Fruit fly (Drosophila melanogaster) S2 (cell line): Measurements from ENCODE around the gene CG6163.

ENCODE experiments used
- CG8478 ChIP-seq: fragments of >200 bp; optimal IDR thresholded peaks from 2 replicates; lab custom pipeline; 2018
- CTCF ChIP-seq, 2 experiments: fragments of >200 bp; optimal IDR thresholded peaks; 2 replicates each; lab custom pipeline; 2018

Gene CG6163

DNA sequence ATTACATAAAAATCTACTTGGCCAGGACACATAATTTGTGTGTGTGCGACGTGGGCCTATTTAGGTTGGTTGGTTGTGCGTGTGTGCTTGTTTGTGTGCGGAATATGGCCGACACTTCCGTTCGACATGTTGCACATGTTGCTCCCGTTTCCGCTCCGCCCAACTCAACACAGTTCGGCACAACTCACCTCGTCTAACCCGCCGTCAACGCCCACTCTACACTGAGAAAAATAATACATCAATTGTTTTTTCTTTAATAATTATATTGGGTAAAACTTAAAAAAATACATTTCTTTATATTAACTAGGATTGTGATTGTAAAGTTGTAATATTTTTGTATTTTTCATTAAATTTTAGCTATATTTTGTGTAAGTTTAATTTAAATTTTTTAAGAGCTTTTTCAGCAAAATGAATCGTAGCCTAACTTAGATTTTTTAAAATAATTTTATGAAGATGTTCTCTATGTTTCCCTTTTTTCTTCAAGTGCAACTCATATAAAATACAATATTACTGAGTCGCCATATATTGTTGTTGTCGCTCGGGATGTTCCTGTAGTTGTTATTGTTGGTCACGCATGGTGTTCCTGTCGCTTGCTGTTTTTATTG, 33.9 kb upstream of the CG6163 start:
- TF ChIP-seq CTCF (optimal IDR thresholded peaks at IDR 0.05; lab: Kevin White, UChicago) (no peak), CG8478 (lab: Kevin White, UChicago) (no peak)

DNA sequence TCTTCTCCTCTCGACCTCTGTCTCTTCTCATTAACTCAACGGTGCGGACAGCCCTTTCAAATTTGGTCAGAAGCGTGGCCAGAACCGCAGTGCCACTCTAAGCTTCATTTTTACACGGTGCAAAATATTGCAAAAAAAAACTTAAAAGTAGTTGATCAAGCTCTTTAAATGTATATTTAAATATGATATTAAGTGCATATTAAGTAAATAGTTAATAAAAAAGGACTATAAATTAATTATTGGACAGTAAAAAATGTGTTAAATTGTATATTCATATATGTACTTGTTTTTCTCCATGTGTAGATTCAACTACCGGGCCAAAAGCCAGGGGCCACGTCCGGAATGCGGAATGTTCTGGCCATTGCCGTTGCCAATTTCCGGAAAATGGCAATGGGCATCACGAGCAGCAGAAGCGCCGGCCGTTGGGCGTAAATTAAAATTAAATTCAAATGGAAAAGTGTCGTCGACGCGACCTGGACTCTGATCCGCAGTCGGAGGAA, 32.5 kb upstream of the CG6163 start, which contains the start of gene CG44362:
CG44362 (plus strand) TSS at position 450 of the 500 bp plus-strand sequence.
- no peak for TF ChIP-seq CG8478 (lab: Kevin White, UChicago)
- no peak for TF ChIP-seq CTCF (optimal IDR thresholded peaks at IDR 0.05; lab: Kevin White, UChicago)

DNA sequence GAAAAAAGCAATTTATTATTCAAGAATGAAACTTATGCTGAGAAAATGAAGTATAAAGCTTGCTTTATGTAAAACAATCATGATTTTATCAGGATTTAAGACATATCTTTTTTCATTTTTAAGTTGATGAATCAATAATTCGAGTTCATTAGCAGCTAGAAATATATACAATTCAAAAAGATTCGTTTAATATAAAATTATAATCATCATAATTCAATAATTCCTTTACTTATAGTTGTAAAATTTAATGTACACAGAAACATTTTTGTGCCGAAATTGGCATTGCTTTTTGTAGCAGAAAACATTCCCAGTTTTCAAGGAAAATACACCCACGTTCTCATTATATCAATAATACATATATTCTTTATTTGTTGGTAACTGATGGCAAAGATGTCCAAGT, 29.7 kb upstream of the CG6163 start, which contains the start of gene CG11726:
CG11726 (plus strand) TSS at position 301 of the 400 bp plus-strand sequence.
- TF ChIP-seq CTCF (optimal IDR thresholded peaks at IDR 0.05; lab: Kevin White, UChicago) = no peak
- TF ChIP-seq CG8478 (lab: Kevin White, UChicago) = no peak

DNA sequence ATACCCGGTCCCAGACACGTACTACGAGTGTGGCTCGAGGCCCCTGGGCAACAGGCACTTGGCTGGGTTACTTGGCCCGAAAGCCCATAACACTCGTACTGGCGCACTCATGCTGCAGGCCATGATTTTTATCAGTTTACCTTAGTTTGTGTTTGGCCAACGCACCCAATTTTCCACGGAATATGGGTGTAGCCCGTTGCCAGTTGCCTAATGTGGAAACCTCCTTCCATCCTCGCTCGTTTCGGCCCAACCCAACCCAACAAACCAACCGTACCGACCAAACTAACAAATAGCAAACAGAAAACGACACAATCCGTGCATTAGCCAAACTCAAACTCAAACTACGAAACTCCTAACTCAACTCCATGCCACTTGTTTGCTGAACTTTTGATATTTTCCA, 29.1 kb upstream of the CG6163 start:
- TF ChIP-seq CG8478 (lab: Kevin White, UChicago) (no peak), CTCF (optimal IDR thresholded peaks at IDR 0.05; lab: Kevin White, UChicago) (no peak)

DNA sequence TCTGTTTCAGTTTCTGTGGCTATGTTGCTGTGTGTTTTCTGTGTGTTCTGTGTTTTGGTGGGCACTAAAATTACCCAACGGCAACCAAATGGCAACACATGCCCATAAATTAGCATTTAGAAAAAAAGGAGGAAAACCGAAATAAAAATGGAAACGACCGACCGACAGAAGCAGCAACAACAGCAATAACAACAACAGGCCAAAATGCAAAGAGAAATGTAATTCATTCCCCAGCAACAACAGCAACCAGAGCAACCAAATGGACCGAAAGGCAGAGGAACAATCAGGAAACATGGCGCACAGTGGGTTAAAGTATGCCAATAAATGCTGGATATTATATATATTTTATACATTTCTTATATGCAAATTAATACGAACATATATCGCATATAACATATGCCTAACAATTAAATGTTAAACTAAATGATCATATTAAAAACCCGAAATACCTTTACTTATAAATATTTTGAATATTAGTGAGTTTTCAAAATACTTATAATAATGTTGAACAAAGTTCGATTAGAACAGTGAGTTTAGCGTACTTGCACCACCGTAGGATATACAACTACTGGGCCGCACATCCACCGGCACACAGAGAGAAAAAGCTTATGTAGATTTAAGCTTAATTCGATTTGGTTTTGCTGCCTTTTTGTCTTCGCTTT, 24.4 kb upstream of the CG6163 start:
- TF ChIP-seq CG8478 (lab: Kevin White, UChicago) (no peak), CTCF (optimal IDR thresholded peaks at IDR 0.05; lab: Kevin White, UChicago) (no peak)

DNA sequence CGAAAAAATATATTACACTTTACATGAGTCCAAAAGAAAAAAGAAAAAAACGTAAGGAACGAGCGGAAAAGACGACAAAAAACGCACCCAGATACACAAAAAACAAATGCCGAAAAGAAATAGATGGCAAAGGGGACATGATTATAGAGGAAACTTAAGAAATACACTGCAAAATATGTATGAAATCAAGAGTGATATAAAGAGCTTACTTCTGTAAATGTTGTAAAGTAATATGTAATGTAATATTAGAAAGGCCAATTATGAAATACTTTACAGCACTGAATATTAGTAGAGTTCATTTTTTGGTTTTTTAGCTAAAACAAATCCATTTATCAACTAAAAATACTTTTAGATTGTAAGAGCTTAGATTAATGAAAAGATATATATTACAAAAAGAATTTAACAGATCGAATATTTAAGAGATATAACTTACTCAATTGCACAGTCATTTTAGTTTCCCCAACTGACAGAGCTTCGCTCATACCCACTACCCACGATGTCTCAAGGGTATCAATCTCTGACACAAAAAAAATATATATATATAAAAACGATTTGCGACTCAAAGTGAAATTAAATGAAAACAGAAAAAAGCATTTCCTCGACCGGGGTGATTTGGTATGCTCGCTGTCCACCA, 20.3 kb upstream of the CG6163 start:
- TF ChIP-seq CTCF (optimal IDR thresholded peaks at IDR 0.05; lab: Kevin White, UChicago) (no peak), CG8478 (lab: Kevin White, UChicago) (no peak)

DNA sequence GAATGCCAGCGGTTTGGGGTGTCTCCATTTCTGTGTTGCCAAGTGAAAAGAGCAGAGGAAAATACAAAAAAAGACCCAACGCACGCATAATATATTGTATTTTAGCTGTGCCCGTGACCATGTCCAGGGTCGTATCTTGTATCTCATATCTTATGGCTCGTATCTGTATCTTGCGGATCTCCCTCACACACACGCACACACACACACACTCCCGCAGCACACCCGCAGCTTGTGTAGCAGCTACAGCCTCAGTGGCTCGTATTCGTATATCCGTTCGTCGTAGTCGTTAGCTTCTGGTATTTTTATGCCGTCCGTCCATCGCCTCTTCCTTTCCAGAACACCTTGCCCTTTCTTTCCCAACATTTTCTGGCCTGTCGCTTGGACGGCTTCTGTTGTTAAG, 19.5 kb upstream of the CG6163 start:
- no peak for TF ChIP-seq CG8478 (lab: Kevin White, UChicago)
- TF ChIP-seq CTCF (optimal IDR thresholded peaks at IDR 0.05; lab: Kevin White, UChicago) = no peak

DNA sequence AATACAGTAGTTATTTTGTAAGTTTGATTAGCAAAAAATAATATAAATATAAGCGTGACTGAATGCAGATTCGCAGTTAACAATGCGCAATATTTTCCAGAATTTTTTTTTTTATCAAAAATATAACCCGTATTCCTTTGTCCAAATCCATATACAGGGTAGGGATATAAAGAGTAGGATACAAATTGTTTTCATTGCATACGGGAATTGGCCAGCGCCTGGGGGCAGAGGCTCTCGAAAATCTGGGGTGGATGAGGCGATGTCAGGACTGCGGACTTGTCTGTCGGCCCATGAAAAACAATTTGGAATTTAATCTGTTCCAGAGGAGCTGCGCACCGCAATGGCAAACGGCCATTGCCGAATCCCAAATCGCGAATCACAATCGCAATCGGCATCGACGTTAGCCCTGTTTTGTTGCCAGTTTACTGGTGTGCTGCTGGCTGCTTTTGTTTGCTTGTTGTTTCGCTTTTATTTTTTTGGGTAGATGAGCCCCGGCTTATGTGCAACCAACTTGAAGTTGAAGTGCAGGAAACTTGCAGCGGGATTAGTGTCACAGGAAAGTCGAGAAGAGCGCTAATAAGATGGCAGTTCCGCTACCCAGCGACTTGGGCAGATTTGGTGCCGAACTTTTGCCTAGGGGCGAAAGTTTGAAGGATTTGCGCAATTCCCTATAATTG, 18.2 kb upstream of the CG6163 start:
- TF ChIP-seq CTCF (optimal IDR thresholded peaks at IDR 0.05; lab: Kevin White, UChicago) (no peak), CG8478 (lab: Kevin White, UChicago) (no peak)

DNA sequence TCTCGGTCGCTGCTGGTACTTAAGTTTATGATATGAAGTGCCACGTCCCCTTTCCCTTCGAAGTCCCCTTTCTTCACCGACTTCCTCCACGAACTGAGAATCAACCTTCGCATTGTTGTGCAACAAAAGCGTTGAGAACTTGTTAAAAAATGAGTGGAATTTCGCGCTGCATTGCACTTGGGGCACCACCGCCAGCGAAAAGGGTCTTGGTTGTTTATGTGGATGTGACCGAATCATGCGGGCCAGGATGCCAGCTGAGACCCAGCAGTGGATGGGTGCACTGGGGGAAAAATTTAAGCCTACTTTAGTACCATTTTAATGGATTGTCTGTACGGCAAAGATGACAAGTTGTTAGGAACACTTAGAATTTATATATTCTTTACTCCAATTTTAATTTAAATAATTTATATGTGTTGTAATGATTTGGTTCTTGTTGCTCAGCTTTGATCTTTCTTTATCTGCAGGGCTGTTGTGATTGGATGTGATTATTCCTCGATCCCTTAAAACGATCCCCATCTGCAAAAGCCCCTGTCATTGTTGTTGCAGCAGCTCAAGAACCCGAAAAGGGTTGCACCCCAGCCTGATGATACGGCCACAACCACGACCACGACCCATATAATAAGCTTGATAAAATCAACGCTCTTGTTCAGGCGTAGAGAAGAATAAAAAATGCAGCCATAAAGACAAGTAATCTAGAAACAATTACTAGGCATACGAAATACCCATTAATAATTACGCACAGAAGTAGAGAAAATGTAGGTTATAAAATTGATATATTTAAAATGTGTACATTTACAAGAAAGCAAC, 17.5 kb upstream of the CG6163 start:
- no peak for TF ChIP-seq CG8478 (lab: Kevin White, UChicago)
- TF ChIP-seq CTCF (optimal IDR thresholded peaks at IDR 0.05; lab: Kevin White, UChicago) = no peak

DNA sequence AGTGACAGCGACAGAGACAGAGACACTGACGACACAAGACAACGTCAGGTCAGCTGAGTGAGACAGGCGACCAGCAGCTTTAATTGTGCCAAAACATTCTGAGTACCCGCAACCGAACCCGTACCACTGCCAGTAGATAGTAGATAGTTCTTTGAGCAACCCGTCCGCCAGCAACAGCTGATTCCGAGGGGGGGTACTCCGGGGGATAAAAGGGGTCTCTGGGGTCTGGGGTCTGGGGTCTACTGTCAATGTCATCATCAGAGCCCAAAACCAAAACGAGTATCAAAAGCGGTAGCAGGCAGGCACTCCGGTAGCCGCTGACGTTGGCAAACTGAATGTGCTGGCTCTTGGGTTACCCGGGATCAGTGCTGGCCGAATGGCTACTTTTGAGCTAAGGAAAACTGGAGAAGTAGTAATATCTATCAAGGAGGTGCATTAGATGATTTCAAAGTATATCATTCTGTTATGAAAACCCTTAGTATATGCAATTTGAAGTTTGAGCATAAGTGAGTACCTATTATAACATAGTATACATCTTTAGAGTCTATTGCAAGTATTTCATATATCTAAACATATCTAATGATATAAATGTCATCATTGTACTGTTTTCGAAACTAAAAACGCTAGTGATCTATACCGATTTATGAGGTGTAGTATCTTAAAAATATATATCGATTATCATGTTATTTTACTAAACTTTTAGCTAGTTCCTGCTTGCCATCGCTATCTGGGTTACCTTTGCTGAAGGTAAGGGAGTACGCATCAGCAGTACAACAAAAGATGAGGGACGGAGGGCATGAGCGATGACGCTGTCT, 16.6 kb upstream of the CG6163 start:
- TF ChIP-seq CTCF (optimal IDR thresholded peaks at IDR 0.05; lab: Kevin White, UChicago) = no peak
- TF ChIP-seq CG8478 (lab: Kevin White, UChicago) = no peak

DNA sequence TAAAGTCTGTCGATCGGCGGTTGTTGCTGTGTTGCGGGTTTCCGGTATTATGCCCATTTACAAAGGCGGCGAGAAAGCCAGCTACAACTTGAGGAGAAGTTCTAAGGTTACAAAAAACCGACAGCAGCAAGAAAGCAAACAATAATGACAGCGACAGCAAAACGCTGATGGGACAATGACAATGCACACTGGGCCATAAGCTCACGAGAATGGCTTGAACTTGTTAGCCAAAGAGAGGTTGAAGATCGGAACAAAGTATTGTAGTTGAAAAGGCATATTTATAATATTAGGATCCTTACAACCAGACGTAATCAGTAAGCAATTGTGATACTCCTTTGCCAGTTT, 15.7 kb upstream of the CG6163 start:
- no peak for TF ChIP-seq CTCF (optimal IDR thresholded peaks at IDR 0.05; lab: Kevin White, UChicago)

DNA sequence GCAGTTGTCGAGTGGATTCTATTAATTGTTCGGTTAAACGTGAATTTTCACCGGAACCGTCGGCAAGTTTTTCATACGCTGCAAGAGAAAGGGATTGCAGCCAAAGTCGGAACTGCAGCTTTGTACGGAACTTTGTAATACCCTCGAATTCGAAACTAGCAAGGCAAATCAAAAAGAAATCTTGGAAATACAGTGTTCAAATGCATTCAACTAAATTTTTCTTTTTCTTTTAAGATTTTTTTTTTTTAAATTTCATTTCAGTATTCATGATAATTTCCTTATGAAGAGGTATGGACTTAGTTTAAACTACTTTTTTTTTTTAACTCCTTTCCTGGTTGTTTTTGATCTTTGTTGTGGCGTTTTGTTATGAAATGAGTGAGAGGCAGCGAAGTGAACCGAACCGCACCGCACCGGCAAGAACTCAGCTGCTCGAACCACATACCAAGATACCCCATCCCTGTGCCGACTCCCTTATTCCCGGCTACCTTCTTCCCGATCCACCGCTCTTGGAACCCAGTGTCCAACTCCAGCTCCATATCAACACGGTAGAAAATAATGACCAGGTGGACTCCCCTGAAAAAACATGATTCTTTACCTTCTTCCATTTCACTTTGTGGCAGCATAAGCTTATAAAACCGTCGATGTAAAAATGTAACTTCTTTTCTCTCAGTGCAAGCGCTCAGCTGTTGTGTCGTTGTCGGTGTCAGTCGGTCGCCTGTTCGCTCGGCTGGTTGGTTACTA, 15.2 kb upstream of the CG6163 start:
- TF ChIP-seq CG8478 (lab: Kevin White, UChicago) = no peak

DNA sequence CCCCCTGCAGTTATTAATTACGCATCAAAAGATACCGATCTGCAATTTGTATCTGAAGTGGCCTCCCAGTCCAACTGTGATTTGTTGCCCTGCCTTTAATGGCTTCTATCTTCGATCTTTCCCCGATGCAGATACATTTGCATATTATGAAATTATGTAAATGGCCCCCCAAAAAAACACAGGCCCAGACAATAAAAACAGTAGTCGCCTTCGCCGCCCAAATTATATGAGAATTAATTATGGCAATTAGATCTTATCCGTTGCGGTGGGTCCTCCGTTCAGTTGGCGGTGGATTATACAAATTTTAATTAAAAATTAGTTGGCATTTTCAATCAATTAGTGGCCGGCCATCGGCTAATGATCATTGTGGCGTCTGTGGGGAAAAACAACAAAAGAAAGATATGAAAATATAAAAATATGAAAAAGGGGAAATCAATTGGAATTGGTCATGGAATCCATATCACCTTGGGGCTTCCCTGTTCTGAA, 13.8 kb upstream of the CG6163 start:
- TF ChIP-seq CTCF (optimal IDR thresholded peaks at IDR 0.05; lab: Kevin White, UChicago) = no peak
- TF ChIP-seq CG8478 (lab: Kevin White, UChicago) = no peak
